Fruit fly (Drosophila melanogaster): ENCODE measurements around the gene CG9215.

DNA sequence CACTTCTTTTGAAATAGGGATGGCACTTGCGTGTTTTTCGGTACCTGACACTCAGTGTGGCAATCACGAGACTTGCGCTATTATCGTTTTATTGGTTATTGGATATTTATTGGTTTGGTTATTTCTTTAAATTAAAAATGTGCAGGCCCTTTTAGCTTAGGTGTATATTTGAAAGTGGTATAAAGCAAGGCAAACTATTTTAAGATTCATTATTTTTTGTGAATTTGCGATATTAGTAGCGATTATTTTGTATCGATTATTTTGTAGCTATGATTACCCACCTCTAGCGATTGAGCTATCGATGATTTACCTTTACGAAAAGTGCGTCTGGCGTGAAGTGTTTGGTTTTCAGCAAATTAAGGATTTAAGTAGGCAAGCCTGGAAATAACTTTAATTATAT lies at the start of gene CG9215, which contains the start of gene CG8097:
- no peak for TF ChIP-seq CG9139 (GFP tag; optimal IDR thresholded peaks at IDR 0.05)
- no peak for TF ChIP-seq Met (GFP tag; optimal IDR thresholded peaks at IDR 0.05)
- no peak for TF ChIP-seq CG15336 (GFP tag; IDR thresholded peaks at IDR 0.05)

Measured in whole organism, prepupa.